Fruit fly (Drosophila melanogaster) S2 (cell line): ENCODE measurements around the gene CG9706.

Source experiments
- CG8478 ChIP-seq: fragments of >200 bp; optimal IDR thresholded peaks from 2 replicates; lab custom pipeline; 2018
- CTCF ChIP-seq, 2 experiments: fragments of >200 bp; optimal IDR thresholded peaks; 2 replicates each; lab custom pipeline; 2018

dm6 chr3L:16824725-16825124 lies 41.9 kb downstream of the CG9706 start:
- TF ChIP-seq CG8478 (lab: Kevin White, UChicago) (no peak), CTCF (optimal IDR thresholded peaks at IDR 0.05; lab: Kevin White, UChicago) (no peak)
